Worm (Caenorhabditis elegans): Measurements from ENCODE around the gene C05C10.8.

- no peak for TF ChIP-seq lin-39 (tag; optimal IDR thresholded peaks at IDR 0.05)
- no peak for TF ChIP-seq zag-1 (tag; optimal IDR thresholded peaks at IDR 0.05)
Observed at ce11 chrII:9935044-9935599, 17.3 kb upstream of the C05C10.8 start.
